Fruit fly (Drosophila melanogaster) whole organism, embryonic: Measurements from ENCODE around the gene His3.3A.

Source experiments
- Ada2b ChIP-seq: fragments of 200-800 bp; sonication (Bioruptor generic); IDR thresholded peaks from 2 replicates; pipeline ENCODE4 v1.3.6; 2022; ENCODE audit warnings: missing biosample characterization, missing genetic modification characterization
- Antp ChIP-seq: fragments of 200-800 bp; sonication (Bioruptor generic); optimal IDR thresholded peaks from 3 replicates; lab custom pipeline; 2016; ENCODE audit warnings: missing biosample characterization, missing genetic modification characterization
- CG11560 ChIP-seq: fragments of 200-800 bp; sonication (Bioruptor generic); IDR thresholded peaks from 3 replicates; pipeline ENCODE4 v1.3.6; 2022; ENCODE audit warnings: missing biosample characterization, missing genetic modification characterization
- CG12942 ChIP-seq: fragments of 200-800 bp; sonication (Bioruptor generic); optimal IDR thresholded peaks from 3 replicates; lab custom pipeline; 2016; ENCODE audit warnings: missing biosample characterization, missing genetic modification characterization
- CG13123 ChIP-seq: fragments of 200-800 bp; sonication (Bioruptor generic); optimal IDR thresholded peaks from 2 replicates; lab custom pipeline; 2016; ENCODE audit warnings: missing biosample characterization, missing genetic modification characterization
- CG13775 ChIP-seq: fragments of 200-800 bp; sonication (Bioruptor generic); optimal IDR thresholded peaks from 3 replicates; lab custom pipeline; 2017; ENCODE audit warnings: missing biosample characterization, mild to moderate bottlenecking, missing genetic modification characterization
- CG14710 ChIP-seq: fragments of 200-800 bp; sonication (Bioruptor generic); optimal IDR thresholded peaks from 3 replicates; lab custom pipeline; 2019; ENCODE audit warnings: missing biosample characterization, mild to moderate bottlenecking, missing genetic modification characterization, moderate library complexity
- CG1529 ChIP-seq: fragments of 200-800 bp; sonication (Bioruptor generic); optimal IDR thresholded peaks from 3 replicates; lab custom pipeline; 2018; ENCODE audit warnings: missing biosample characterization, missing genetic modification characterization
- CG15479 ChIP-seq: fragments of 200-800 bp; sonication (Bioruptor generic); optimal IDR thresholded peaks from 3 replicates; lab custom pipeline; 2019; ENCODE audit warnings: missing biosample characterization, mild to moderate bottlenecking, missing genetic modification characterization, moderate library complexity
- CG16813 ChIP-seq: fragments of 200-800 bp; sonication (Bioruptor generic); IDR thresholded peaks from 3 replicates; pipeline ENCODE4 v1.3.6; 2022; ENCODE audit warnings: missing biosample characterization, missing genetic modification characterization; ENCODE audit not compliant: partially characterized antibody
- CG17328 ChIP-seq: fragments of 200-800 bp; sonication (Bioruptor generic); IDR thresholded peaks from 2 replicates; pipeline ENCODE4 v1.3.6; 2022; ENCODE audit warnings: missing biosample characterization, missing genetic modification characterization
- CG17385 ChIP-seq: fragments of 200-800 bp; sonication (Bioruptor generic); optimal IDR thresholded peaks from 3 replicates; lab custom pipeline; 2018; ENCODE audit warnings: missing biosample characterization, mild to moderate bottlenecking, missing genetic modification characterization
- CG3065 ChIP-seq: fragments of 200-800 bp; sonication (Bioruptor generic); optimal IDR thresholded peaks from 2 replicates; lab custom pipeline; 2016; ENCODE audit warnings: missing biosample characterization, missing genetic modification characterization
- CG31224 ChIP-seq: fragments of 200-800 bp; sonication (Bioruptor generic); IDR thresholded peaks from 2 replicates; pipeline ENCODE4 v1.3.6; 2022; ENCODE audit warnings: missing biosample characterization, missing genetic modification characterization
- CG3847 ChIP-seq: fragments of 200-800 bp; sonication (Bioruptor generic); IDR thresholded peaks from 2 replicates; pipeline ENCODE4 v1.3.6; 2022; ENCODE audit warnings: missing biosample characterization, missing genetic modification characterization
- CG3995 ChIP-seq: fragments of 200-800 bp; sonication (Bioruptor generic); optimal IDR thresholded peaks from 3 replicates; lab custom pipeline; 2016; ENCODE audit warnings: missing biosample characterization, missing genetic modification characterization
- CG4282 ChIP-seq: fragments of 200-800 bp; sonication (Bioruptor generic); optimal IDR thresholded peaks from 2 replicates; lab custom pipeline; 2016; ENCODE audit warnings: missing biosample characterization, missing genetic modification characterization
- CG6683 ChIP-seq: fragments of 200-800 bp; sonication (Bioruptor generic); optimal IDR thresholded peaks from 2 replicates; lab custom pipeline; 2017; ENCODE audit warnings: missing biosample characterization, mild to moderate bottlenecking, missing genetic modification characterization, missing genetic modification reagents
- CG8290 ChIP-seq, 3 experiments: fragments of 200-800 bp; sonication (Bioruptor generic); optimal IDR thresholded peaks; 2 replicates each; lab custom pipeline; 2016 to 2019; ENCODE audit warnings: missing biosample characterization in 3 of 3, missing genetic modification characterization in 3 of 3, mild to moderate bottlenecking in 2 of 3, moderate library complexity in 1 of 3
- Dad ChIP-seq: fragments of 200-800 bp; sonication (Bioruptor generic); optimal IDR thresholded peaks from 3 replicates; lab custom pipeline; 2016; ENCODE audit warnings: missing biosample characterization, missing genetic modification characterization
- Fer3 ChIP-seq: fragments of 200-800 bp; sonication (Bioruptor generic); optimal IDR thresholded peaks from 2 replicates; lab custom pipeline; 2018; ENCODE audit warnings: missing biosample characterization, mild to moderate bottlenecking, missing genetic modification characterization, moderate library complexity
- Hmx ChIP-seq: fragments of 200-800 bp; sonication (Bioruptor generic); optimal IDR thresholded peaks from 2 replicates; lab custom pipeline; 2016; ENCODE audit warnings: missing biosample characterization, missing genetic modification characterization
- PHDP ChIP-seq: fragments of 200-800 bp; sonication (Bioruptor generic); optimal IDR thresholded peaks from 3 replicates; lab custom pipeline; 2018; ENCODE audit warnings: missing biosample characterization, mild to moderate bottlenecking, missing genetic modification characterization, moderate library complexity
- Side ChIP-seq: fragments of 200-800 bp; sonication (Bioruptor generic); optimal IDR thresholded peaks from 2 replicates; lab custom pipeline; 2016; ENCODE audit warnings: missing biosample characterization, missing genetic modification characterization
- Sin3A ChIP-seq: fragments of >200 bp; optimal IDR thresholded peaks from 2 replicates; lab custom pipeline; 2018
- abd-A ChIP-seq: fragments of 200-800 bp; sonication (Bioruptor generic); optimal IDR thresholded peaks from 3 replicates; lab custom pipeline; 2019; ENCODE audit warnings: missing biosample characterization, mild to moderate bottlenecking, missing genetic modification characterization, moderate library complexity
- ash1 ChIP-seq: fragments of 200-800 bp; sonication (Bioruptor generic); optimal IDR thresholded peaks from 2 replicates; lab custom pipeline; 2018; ENCODE audit warnings: missing biosample characterization, mild to moderate bottlenecking, missing genetic modification characterization
- caup ChIP-seq: fragments of 200-800 bp; sonication (Bioruptor generic); optimal IDR thresholded peaks from 3 replicates; lab custom pipeline; 2017; ENCODE audit warnings: missing biosample characterization, mild to moderate bottlenecking, missing genetic modification characterization, moderate library complexity; ENCODE audit not compliant: severe bottlenecking
- cg ChIP-seq: fragments of 200-800 bp; sonication (Bioruptor generic); optimal IDR thresholded peaks from 3 replicates; lab custom pipeline; 2019; ENCODE audit warnings: missing biosample characterization, mild to moderate bottlenecking, missing genetic modification characterization, moderate library complexity
- corto ChIP-seq: fragments of 200-800 bp; sonication (Bioruptor generic); optimal IDR thresholded peaks from 2 replicates; lab custom pipeline; 2016; ENCODE audit warnings: missing biosample characterization, mild to moderate bottlenecking, missing genetic modification characterization, moderate library complexity
- cwo ChIP-seq: fragments of 200-800 bp; sonication (Bioruptor generic); optimal IDR thresholded peaks from 3 replicates; lab custom pipeline; 2017; ENCODE audit warnings: missing biosample characterization, missing genetic modification characterization, mild to moderate bottlenecking, moderate library complexity, missing genetic modification reagents
- da ChIP-seq: fragments of 200-800 bp; sonication (Bioruptor generic); optimal IDR thresholded peaks from 2 replicates; lab custom pipeline; 2016; ENCODE audit warnings: missing biosample characterization, missing genetic modification characterization
- eve ChIP-seq, 2 experiments: fragments of >200 bp; optimal IDR thresholded peaks; 2 replicates each; lab custom pipeline; 2017; ENCODE audit warnings: missing biosample characterization in 2 of 2, missing genetic modification characterization in 2 of 2
- ewg ChIP-seq: fragments of 200-800 bp; sonication (Bioruptor generic); optimal IDR thresholded peaks from 3 replicates; lab custom pipeline; 2017; ENCODE audit warnings: mild to moderate bottlenecking, missing biosample characterization, missing genetic modification reagents, missing genetic modification characterization
- fd3F ChIP-seq: fragments of 200-800 bp; sonication (Bioruptor generic); optimal IDR thresholded peaks from 2 replicates; lab custom pipeline; 2018; ENCODE audit warnings: missing biosample characterization, mild to moderate bottlenecking, missing genetic modification characterization, moderate library complexity
- fd64A ChIP-seq: fragments of 200-800 bp; sonication (Bioruptor generic); optimal IDR thresholded peaks from 3 replicates; lab custom pipeline; 2018; ENCODE audit warnings: missing biosample characterization, mild to moderate bottlenecking, missing genetic modification characterization
- ftz-f1 ChIP-seq: fragments of 200-800 bp; sonication (Bioruptor generic); optimal IDR thresholded peaks from 2 replicates; lab custom pipeline; 2016; ENCODE audit warnings: missing biosample characterization, missing genetic modification characterization
- h ChIP-seq: fragments of >200 bp; optimal IDR thresholded peaks from 2 replicates; lab custom pipeline; 2017
- inv ChIP-seq: fragments of 200-800 bp; sonication (Bioruptor generic); IDR thresholded peaks from 2 replicates; pipeline ENCODE4 v1.3.6; 2022; ENCODE audit warnings: missing biosample characterization, missing genetic modification characterization; ENCODE audit not compliant: partially characterized antibody
- lilli ChIP-seq: fragments of 200-800 bp; sonication (Bioruptor generic); optimal IDR thresholded peaks from 3 replicates; lab custom pipeline; 2016; ENCODE audit warnings: missing biosample characterization, missing genetic modification characterization
- maf-S ChIP-seq: fragments of 200-800 bp; sonication (Bioruptor generic); optimal IDR thresholded peaks from 2 replicates; lab custom pipeline; 2016; ENCODE audit warnings: missing biosample characterization, missing genetic modification characterization
- mam ChIP-seq: fragments of 200-800 bp; sonication (Bioruptor generic); optimal IDR thresholded peaks from 3 replicates; lab custom pipeline; 2016; ENCODE audit warnings: missing biosample characterization, missing genetic modification characterization
- nerfin-1 ChIP-seq: fragments of 200-800 bp; sonication (Bioruptor generic); optimal IDR thresholded peaks from 3 replicates; lab custom pipeline; 2019; ENCODE audit warnings: missing biosample characterization, mild to moderate bottlenecking, missing genetic modification characterization, moderate library complexity
- nerfin-2 ChIP-seq: fragments of 200-800 bp; sonication (Bioruptor generic); IDR thresholded peaks from 2 replicates; pipeline ENCODE4 v1.3.6; 2022; ENCODE audit warnings: missing biosample characterization, missing genetic modification characterization; ENCODE audit not compliant: partially characterized antibody
- ro ChIP-seq: fragments of 200-800 bp; sonication (Bioruptor generic); IDR thresholded peaks from 2 replicates; pipeline ENCODE4 v1.3.6; 2022; ENCODE audit warnings: missing biosample characterization, missing genetic modification characterization
- scrt ChIP-seq: fragments of 200-800 bp; sonication (Bioruptor generic); optimal IDR thresholded peaks from 2 replicates; lab custom pipeline; 2018; ENCODE audit warnings: missing biosample characterization, mild to moderate bottlenecking, missing genetic modification characterization, moderate library complexity
- sens-2 ChIP-seq: fragments of 200-800 bp; sonication (Bioruptor generic); IDR thresholded peaks from 2 replicates; pipeline ENCODE4 v1.3.6; 2022; ENCODE audit warnings: missing biosample characterization, missing genetic modification characterization
- sna ChIP-seq: fragments of 200-800 bp; sonication (Bioruptor generic); IDR thresholded peaks from 2 replicates; pipeline ENCODE4 v1.3.6; 2022; ENCODE audit warnings: missing biosample characterization, missing genetic modification characterization; ENCODE audit not compliant: partially characterized antibody
- stwl ChIP-seq: fragments of 200-800 bp; sonication (Bioruptor generic); optimal IDR thresholded peaks from 3 replicates; lab custom pipeline; 2018; ENCODE audit warnings: missing biosample characterization, mild to moderate bottlenecking, missing genetic modification characterization, moderate library complexity
- unc-4 ChIP-seq: fragments of 200-800 bp; sonication (Bioruptor generic); IDR thresholded peaks from 2 replicates; pipeline ENCODE4 v1.3.6; 2022; ENCODE audit warnings: missing biosample characterization, missing genetic modification characterization; ENCODE audit not compliant: partially characterized antibody

His3.3A gene

dm6 chr2L:5060952-5061478 is 6.2 kb downstream of the His3.3A start (continued):
- no peak for TF ChIP-seq ash1
- peak; percentile 67 for TF ChIP-seq Fer3 (tag; lab: Kevin White, UChicago)
- no peak for TF ChIP-seq CG16813
- TF ChIP-seq fd3F (GFP tag; lab: Kevin White, UChicago) = peak; percentile 9
- TF ChIP-seq nerfin-1 (tag; lab: Kevin White, UChicago) = peak; percentile 0
- TF ChIP-seq CG14710 (tag; lab: Kevin White, UChicago) = peak; percentile 28
- no peak for TF ChIP-seq inv (GFP tag; lab: Robert Waterston, UW)
- TF ChIP-seq lilli = peak; percentile 88
- peak; percentile 42; the same call in 1 of the 2 replicates for TF ChIP-seq sens-2 (GFP tag; lab: Robert Waterston, UW)
- TF ChIP-seq cwo = peak; percentile 87
- peak; percentile 43 for TF ChIP-seq CG13123 (GFP tag; lab: Kevin White, UChicago)
- TF ChIP-seq CG3995 (GFP tag; lab: Kevin White, UChicago) = no peak
- TF ChIP-seq unc-4 (GFP tag; lab: Robert Waterston, UW) = no peak
- TF ChIP-seq Side (GFP tag; lab: Kevin White, UChicago) = peak; percentile 84
- TF ChIP-seq Hmx (GFP tag; lab: Kevin White, UChicago) = peak; percentile 57
- TF ChIP-seq Antp (GFP tag; lab: Kevin White, UChicago) = peak; percentile 68
- TF ChIP-seq ro (GFP tag; lab: Robert Waterston, UW) = no peak
- peak; percentile 32 for TF ChIP-seq ftz-f1
- TF ChIP-seq corto (GFP tag; lab: Kevin White, UChicago) = peak; percentile 51
- TF ChIP-seq CG3847 (GFP tag; lab: Robert Waterston, UW) = peak; percentile 41; the same call in 1 of the 2 replicates
- peak; percentile 51 for TF ChIP-seq da (GFP tag; lab: Kevin White, UChicago)
- peak; percentile 4 for TF ChIP-seq CG1529 (GFP tag; lab: Kevin White, UChicago)
- peak; percentile 14; the same call in 1 of the 2 replicates for TF ChIP-seq CG31224
- TF ChIP-seq PHDP (tag; lab: Kevin White, UChicago) = peak; percentile 73
- TF ChIP-seq CG11560 (tag; lab: Robert Waterston, UW) = peak; percentile 35; the same call in 1 of the 3 replicates
- TF ChIP-seq CG12942 (GFP tag; lab: Kevin White, UChicago) = peak; percentile 33
- TF ChIP-seq caup (GFP tag; lab: Kevin White, UChicago) = peak; percentile 88
- no peak for TF ChIP-seq abd-A (tag; lab: Kevin White, UChicago)
- TF ChIP-seq h (lab: Kevin White, UChicago) = no peak
- no peak for TF ChIP-seq stwl (tag; lab: Kevin White, UChicago)
- TF ChIP-seq CG15479 = no peak
- TF ChIP-seq CG4282 (GFP tag; lab: Kevin White, UChicago) = no peak
- TF ChIP-seq eve (GFP tag; optimal IDR thresholded peaks at IDR 0.05; lab: Kevin White, UChicago) = no peak
- TF ChIP-seq CG17328 (GFP tag; lab: Robert Waterston, UW) = peak; percentile 74
- peak; percentile 48 for TF ChIP-seq ewg (GFP tag; lab: Kevin White, UChicago)
- peak; percentile 35 for TF ChIP-seq CG13775 (GFP tag; lab: Kevin White, UChicago)
- TF ChIP-seq maf-S (GFP tag; lab: Kevin White, UChicago) = peak; percentile 71
- no peak for TF ChIP-seq Sin3A
- no peak for TF ChIP-seq nerfin-2 (GFP tag; lab: Robert Waterston, UW)
- TF ChIP-seq CG6683 = peak; percentile 61
- TF ChIP-seq fd64A (GFP tag; lab: Kevin White, UChicago) = no peak
- TF ChIP-seq cg (GFP tag; lab: Kevin White, UChicago) = peak; percentile 30
- peak; percentile 88 for TF ChIP-seq mam (GFP tag; lab: Kevin White, UChicago)
- TF ChIP-seq Ada2b (GFP tag; lab: Robert Waterston, UW) = peak; percentile 66
- no peak for TF ChIP-seq Dad (GFP tag; lab: Kevin White, UChicago)
- TF ChIP-seq CG8290 (GFP tag; optimal IDR thresholded peaks at IDR 0.05; lab: Kevin White, UChicago) = peak; percentile 17
- TF ChIP-seq CG8290 (tag; optimal IDR thresholded peaks at IDR 0.05; lab: Kevin White, UChicago) = peak in 1 of 2 experiments; percentile 49
- TF ChIP-seq scrt (GFP tag; lab: Kevin White, UChicago) = peak; percentile 67
- peak; percentile 67 for TF ChIP-seq CG17385
- no peak for TF ChIP-seq CG3065 (GFP tag; lab: Kevin White, UChicago)
- no peak for TF ChIP-seq sna (GFP tag; lab: Robert Waterston, UW)
